Fruit fly (Drosophila melanogaster): ENCODE results near the gene CG11658.

CG11658 gene

dm6 chr3L:11704902-11705546 is 3.3 kb downstream of the CG11658 start:
- TF ChIP-seq Eip74EF (GFP tag; optimal IDR thresholded peaks at IDR 0.05), result peak in 1 of 2 experiments; percentile 50
- no peak for TF ChIP-seq pfk (GFP tag; optimal IDR thresholded peaks at IDR 0.05)
- peak; percentile 3 for TF ChIP-seq CG15514 (GFP tag; optimal IDR thresholded peaks at IDR 0.05)
- TF ChIP-seq row (GFP tag; IDR thresholded peaks at IDR 0.05), result peak; percentile 8; the same call in 1 of the 3 replicates
- TF ChIP-seq CG10462 (GFP tag; optimal IDR thresholded peaks at IDR 0.05), result no peak
- TF ChIP-seq ind (GFP tag; optimal IDR thresholded peaks at IDR 0.05), result no peak
- TF ChIP-seq CG11696 (GFP tag; IDR thresholded peaks at IDR 0.05), result peak; percentile 65
- no peak for TF ChIP-seq CG10147 (GFP tag; optimal IDR thresholded peaks at IDR 0.05)
- TF ChIP-seq Pdp1 (GFP tag; optimal IDR thresholded peaks at IDR 0.05), result peak in 1 of 2 experiments; percentile 92

dm6 chr3L:11703579-11703978 is 4.8 kb downstream of the CG11658 start:
- no peak for TF ChIP-seq B-H1 (GFP tag; IDR thresholded peaks at IDR 0.05)
- no peak for TF ChIP-seq onecut (GFP tag; IDR thresholded peaks at IDR 0.05)
- no peak for TF ChIP-seq Nf-YA (GFP tag; IDR thresholded peaks at IDR 0.05)
- TF ChIP-seq Med (GFP tag), result peak; percentile 61
- 0 out of 3 replicates have a peak, but pooled peaks have one; percentile 25 for TF ChIP-seq zfh1 (GFP tag; IDR thresholded peaks at IDR 0.05)
- no peak for TF ChIP-seq CG9727 (GFP tag; optimal IDR thresholded peaks at IDR 0.05)
- TF ChIP-seq vvl (GFP tag; IDR thresholded peaks at IDR 0.05), result peak; percentile 19; the same call in 1 of the 2 replicates
- TF ChIP-seq fd102C (GFP tag; optimal IDR thresholded peaks at IDR 0.05), result no peak
- TF ChIP-seq Hr78 (GFP tag; optimal IDR thresholded peaks at IDR 0.05), result peak in 1 of 2 experiments; percentile 18
- TF ChIP-seq al (GFP tag; IDR thresholded peaks at IDR 0.05), result no peak
- no peak for TF ChIP-seq sim (GFP tag; IDR thresholded peaks at IDR 0.05)
- peak; percentile 38 for TF ChIP-seq nau (GFP tag; optimal IDR thresholded peaks at IDR 0.05)
- TF ChIP-seq ind (GFP tag; optimal IDR thresholded peaks at IDR 0.05), result no peak
- peak; percentile 22 for TF ChIP-seq cwo (GFP tag; optimal IDR thresholded peaks at IDR 0.05)
- no peak for TF ChIP-seq odd (GFP tag; optimal IDR thresholded peaks at IDR 0.05)
- TF ChIP-seq emc (GFP tag; optimal IDR thresholded peaks at IDR 0.05), result no peak
- no peak for TF ChIP-seq phol (tag; optimal IDR thresholded peaks at IDR 0.05)
- TF ChIP-seq fd3F (GFP tag; optimal IDR thresholded peaks at IDR 0.05), result no peak
- peak; percentile 26; the same call in 1 of the 2 replicates for TF ChIP-seq crol (GFP tag; IDR thresholded peaks at IDR 0.05)
- no peak for TF ChIP-seq H2.0 (GFP tag; IDR thresholded peaks at IDR 0.05)
- TF ChIP-seq twi (tag; optimal IDR thresholded peaks at IDR 0.05), result peak; percentile 32

- TF ChIP-seq Drgx (GFP tag; IDR thresholded peaks at IDR 0.05), result peak; percentile 43
- TF ChIP-seq ro (GFP tag; IDR thresholded peaks at IDR 0.05), result no peak
These were observed 6.7 kb downstream of the CG11658 start for dm6 chr3L:11701649-11702048.

DNA sequence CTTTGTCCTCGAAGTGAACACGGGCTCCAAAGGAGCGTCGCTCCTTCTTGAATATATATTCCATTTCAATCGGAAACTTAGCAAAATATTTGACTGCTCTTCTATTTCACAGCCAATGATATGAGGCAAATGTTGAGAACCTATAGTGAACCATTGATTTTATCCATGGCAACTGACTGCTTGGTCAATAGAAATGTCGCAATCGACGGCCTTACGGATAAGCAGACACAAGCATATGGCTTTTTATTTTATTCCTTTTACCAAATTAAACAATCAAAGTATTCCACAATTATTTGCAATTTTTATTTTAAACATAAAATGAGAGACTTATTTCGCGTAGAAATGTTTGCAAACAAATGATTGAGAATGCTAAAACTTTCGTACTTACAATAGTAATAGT is 9.2 kb downstream of the CG11658 start, which contains the start of gene Dnai2:
Gene Dnai2 (minus strand): TSS at position 101 of the 400 bp plus-strand sequence.
- TF ChIP-seq Med (GFP tag), result peak; percentile 33
- TF ChIP-seq CG14014 (GFP tag; IDR thresholded peaks at IDR 0.05), result no peak

Data from whole organism, embryonic.